Fruit fly (Drosophila melanogaster) whole organism, adult: ENCODE results near the gene LManIII.

Experiments used
- CG11617 ChIP-seq: fragments of 200-800 bp; sonication (Bioruptor generic); optimal IDR thresholded peaks from 2 replicates; lab custom pipeline; 2017; ENCODE audit warnings: mild to moderate bottlenecking, missing biosample characterization, missing genetic modification reagents, missing genetic modification characterization
- CG12768 ChIP-seq: fragments of 200-800 bp; sonication (Bioruptor generic); optimal IDR thresholded peaks from 2 replicates; lab custom pipeline; 2017; ENCODE audit warnings: missing biosample characterization, missing genetic modification characterization, mild to moderate bottlenecking, moderate library complexity, missing genetic modification reagents
- CG14711 ChIP-seq: fragments of 200-800 bp; sonication (Bioruptor generic); optimal IDR thresholded peaks from 2 replicates; lab custom pipeline; 2018; ENCODE audit warnings: missing biosample characterization, mild to moderate bottlenecking, missing genetic modification characterization, moderate library complexity
- CG1620 ChIP-seq: fragments of 200-800 bp; sonication (Bioruptor generic); optimal IDR thresholded peaks from 2 replicates; lab custom pipeline; 2016; ENCODE audit warnings: missing biosample characterization, missing genetic modification characterization
- CG33017 ChIP-seq: fragments of 200-800 bp; sonication (Bioruptor generic); optimal IDR thresholded peaks from 2 replicates; lab custom pipeline; 2018; ENCODE audit warnings: missing biosample characterization, mild to moderate bottlenecking, missing genetic modification characterization, moderate library complexity
- CG5204 ChIP-seq: fragments of 200-800 bp; sonication (Bioruptor generic); optimal IDR thresholded peaks from 2 replicates; lab custom pipeline; 2016; ENCODE audit warnings: missing biosample characterization, missing genetic modification characterization
- CG7045 ChIP-seq: fragments of 200-800 bp; sonication (Bioruptor generic); optimal IDR thresholded peaks from 2 replicates; lab custom pipeline; 2017; ENCODE audit warnings: missing biosample characterization, mild to moderate bottlenecking, missing genetic modification characterization
- CG7101 ChIP-seq: fragments of 200-800 bp; sonication (Bioruptor generic); optimal IDR thresholded peaks from 2 replicates; lab custom pipeline; 2018; ENCODE audit warnings: missing biosample characterization, mild to moderate bottlenecking, missing genetic modification characterization, moderate library complexity
- Clk ChIP-seq: fragments of 200-800 bp; sonication (Bioruptor generic); optimal IDR thresholded peaks from 2 replicates; lab custom pipeline; 2017; ENCODE audit warnings: missing biosample characterization, missing genetic modification characterization
- Crg-1 ChIP-seq: fragments of 200-800 bp; sonication (Bioruptor generic); optimal IDR thresholded peaks from 2 replicates; lab custom pipeline; 2016; ENCODE audit warnings: missing biosample characterization, missing genetic modification characterization
- Hr96 ChIP-seq: fragments of 200-800 bp; sonication (Bioruptor generic); optimal IDR thresholded peaks from 2 replicates; lab custom pipeline; 2016; ENCODE audit warnings: missing biosample characterization, missing genetic modification characterization
- Mnt ChIP-seq: fragments of 200-800 bp; sonication (Bioruptor generic); optimal IDR thresholded peaks from 2 replicates; lab custom pipeline; 2016; ENCODE audit warnings: missing biosample characterization, mild to moderate bottlenecking, missing genetic modification characterization
- bab1 ChIP-seq: fragments of 200-800 bp; sonication (Bioruptor generic); optimal IDR thresholded peaks from 3 replicates; lab custom pipeline; 2019; ENCODE audit warnings: missing biosample characterization, mild to moderate bottlenecking, missing genetic modification characterization, moderate library complexity
- cic ChIP-seq: fragments of 200-800 bp; sonication (Bioruptor generic); optimal IDR thresholded peaks from 2 replicates; lab custom pipeline; 2017; ENCODE audit warnings: missing biosample characterization, mild to moderate bottlenecking, missing genetic modification characterization, moderate library complexity
- cnc ChIP-seq, 2 experiments: fragments of >200 bp; optimal IDR thresholded peaks; 2 replicates each; lab custom pipeline; 2017
- kay ChIP-seq: fragments of 200-800 bp; sonication (Bioruptor generic); peaks from one replicate; lab custom pipeline; 2016; ENCODE audit warnings: missing biosample characterization, missing genetic modification characterization, borderline replicate concordance
- ovo ChIP-seq: fragments of 200-800 bp; sonication (Bioruptor generic); optimal IDR thresholded peaks from 2 replicates; lab custom pipeline; 2016; ENCODE audit warnings: missing biosample characterization, missing genetic modification characterization
- pad ChIP-seq: fragments of 200-800 bp; sonication (Bioruptor generic); optimal IDR thresholded peaks from 3 replicates; lab custom pipeline; 2017; ENCODE audit warnings: missing biosample characterization, missing genetic modification characterization, mild to moderate bottlenecking, moderate library complexity, missing genetic modification reagents
- tj ChIP-seq: fragments of 200-800 bp; sonication (Bioruptor generic); optimal IDR thresholded peaks from 3 replicates; lab custom pipeline; 2017; ENCODE audit warnings: missing biosample characterization, mild to moderate bottlenecking, missing genetic modification characterization, moderate library complexity
- toe ChIP-seq: fragments of 200-800 bp; sonication (Bioruptor generic); optimal IDR thresholded peaks from 2 replicates; lab custom pipeline; 2016; ENCODE audit warnings: missing biosample characterization, missing genetic modification characterization

LManIII gene

DNA sequence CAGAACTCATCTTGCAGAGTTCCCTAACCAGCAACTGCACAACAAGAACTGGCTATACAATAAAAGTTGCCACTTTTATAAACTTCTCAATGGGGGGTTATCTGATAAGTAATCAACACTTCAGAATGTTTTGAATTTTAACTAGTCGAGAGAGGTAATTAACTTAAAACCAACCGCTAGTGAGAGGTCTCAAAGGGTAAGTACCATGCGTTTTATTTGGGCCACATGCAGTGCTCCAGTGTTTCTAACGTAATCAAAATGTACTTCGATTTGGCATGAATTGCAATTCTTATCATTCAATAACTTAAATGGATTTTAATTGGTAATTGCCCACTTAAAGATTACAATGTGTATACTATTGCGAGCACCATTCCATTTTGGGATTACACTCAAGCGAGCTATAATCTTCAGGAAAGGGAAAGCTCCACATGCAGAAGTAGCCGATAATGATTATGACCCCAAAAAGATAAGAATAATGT is at the start of gene LManIII:
LManIII (minus strand) TSS at position 51 of the 479 bp plus-strand sequence.
- TF ChIP-seq Mnt (no peak), kay (GFP tag; lab: Kevin White, UChicago) (peak; percentile 75), cic (peak; percentile 58)

DNA sequence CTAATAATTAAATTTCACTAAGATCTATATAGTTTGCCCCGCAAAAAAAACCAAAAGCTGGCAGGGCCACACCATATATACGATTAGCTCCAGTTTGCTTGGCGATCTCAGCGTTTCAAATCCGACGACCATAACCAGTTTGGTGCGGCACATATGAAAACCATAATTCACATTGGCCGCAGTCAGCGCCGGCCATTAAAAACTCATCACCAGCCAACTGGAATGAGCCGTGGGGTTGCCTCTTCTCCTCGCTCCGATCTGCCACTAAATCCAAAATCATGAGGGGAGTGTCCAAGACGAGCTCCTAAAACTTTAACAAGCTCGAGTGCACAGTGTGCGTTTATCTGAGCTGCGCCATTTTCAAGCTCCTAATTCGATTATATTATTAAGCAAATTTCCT is 48.8 kb upstream of the LManIII start:
- TF ChIP-seq pad (GFP tag; lab: Kevin White, UChicago), result no peak
- TF ChIP-seq CG12768, result no peak

DNA sequence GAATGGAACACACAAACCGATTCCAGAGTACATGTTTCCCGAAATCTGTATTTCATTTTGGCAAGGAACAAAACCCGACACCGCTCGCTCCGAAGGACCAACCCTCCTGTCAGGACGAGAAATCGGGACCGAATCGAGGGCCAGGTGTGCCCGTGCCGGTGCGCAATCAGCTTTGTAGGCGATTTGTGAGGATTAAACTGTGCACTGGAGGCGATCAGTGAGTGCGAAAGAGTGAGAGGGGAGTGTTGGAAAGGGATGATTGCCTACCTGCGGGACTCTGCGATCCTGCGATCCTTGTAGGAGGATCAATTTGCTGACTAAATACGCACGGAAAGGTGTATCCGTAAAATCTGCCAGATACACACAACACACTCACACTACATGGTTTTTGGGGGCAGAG is 41.3 kb upstream of the LManIII start:
- TF ChIP-seq bab1 (GFP tag; lab: Kevin White, UChicago) (no peak), Hr96 (no peak), CG7101 (tag; lab: Kevin White, UChicago) (no peak), CG14711 (no peak), cic (no peak), CG11617 (GFP tag; lab: Kevin White, UChicago) (no peak), Clk (GFP tag; lab: Kevin White, UChicago) (no peak), pad (GFP tag; lab: Kevin White, UChicago) (no peak), CG5204 (GFP tag; lab: Kevin White, UChicago) (no peak), CG1620 (GFP tag; lab: Kevin White, UChicago) (no peak), CG12768 (no peak), Mnt (no peak), tj (GFP tag; lab: Kevin White, UChicago) (no peak), cnc (optimal IDR thresholded peaks at IDR 0.05; lab: Kevin White, UChicago) (no peak), Crg-1 (GFP tag; lab: Kevin White, UChicago) (no peak), CG7045 (GFP tag; lab: Kevin White, UChicago) (no peak), toe (GFP tag; lab: Kevin White, UChicago) (no peak), ovo (no peak)

DNA sequence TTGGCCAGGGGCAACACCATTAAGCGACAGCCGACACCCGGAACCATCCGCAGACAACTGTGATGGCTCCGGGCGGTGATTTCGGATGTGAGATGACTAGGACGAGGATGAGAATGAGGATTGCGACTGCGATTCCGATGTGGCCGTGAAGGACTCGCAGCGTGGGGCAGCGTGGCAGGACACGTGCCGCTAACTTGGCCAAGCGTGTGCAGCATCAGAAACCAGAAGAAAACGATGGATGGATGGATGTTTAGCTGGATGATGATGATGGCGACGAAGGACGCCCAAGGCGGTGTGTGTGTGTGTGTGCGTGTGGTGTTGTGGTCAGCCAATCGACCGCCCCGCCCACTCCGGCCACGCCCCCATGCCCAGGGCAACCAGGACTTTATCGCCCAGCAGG is 35.6 kb upstream of the LManIII start:
- no peak for TF ChIP-seq CG7101 (tag; lab: Kevin White, UChicago)
- TF ChIP-seq CG14711, result no peak
- TF ChIP-seq bab1 (GFP tag; lab: Kevin White, UChicago), result no peak
- no peak for TF ChIP-seq Crg-1 (GFP tag; lab: Kevin White, UChicago)

DNA sequence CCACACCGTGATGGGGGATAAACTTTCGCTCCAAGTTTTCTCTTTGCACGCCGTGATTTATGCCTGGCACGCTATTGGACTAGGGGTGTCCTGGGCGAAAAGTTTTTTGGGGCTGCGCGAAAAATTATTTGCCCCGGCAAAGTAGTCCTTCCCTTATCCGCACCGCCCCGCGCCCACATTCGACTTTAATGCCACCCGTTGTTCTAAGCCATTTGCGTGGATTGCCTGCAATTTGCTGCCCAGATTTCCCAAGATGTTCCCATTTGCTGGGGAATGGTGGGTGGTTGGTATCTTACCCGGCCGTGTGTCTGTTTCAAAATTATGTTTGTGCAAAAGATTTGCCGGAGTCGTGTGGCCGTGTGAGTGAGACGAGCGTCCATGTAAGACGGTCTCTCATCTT is 30.5 kb upstream of the LManIII start:
- TF ChIP-seq CG12768, result no peak
- no peak for TF ChIP-seq CG7045 (GFP tag; lab: Kevin White, UChicago)
- TF ChIP-seq Crg-1 (GFP tag; lab: Kevin White, UChicago), result no peak

DNA sequence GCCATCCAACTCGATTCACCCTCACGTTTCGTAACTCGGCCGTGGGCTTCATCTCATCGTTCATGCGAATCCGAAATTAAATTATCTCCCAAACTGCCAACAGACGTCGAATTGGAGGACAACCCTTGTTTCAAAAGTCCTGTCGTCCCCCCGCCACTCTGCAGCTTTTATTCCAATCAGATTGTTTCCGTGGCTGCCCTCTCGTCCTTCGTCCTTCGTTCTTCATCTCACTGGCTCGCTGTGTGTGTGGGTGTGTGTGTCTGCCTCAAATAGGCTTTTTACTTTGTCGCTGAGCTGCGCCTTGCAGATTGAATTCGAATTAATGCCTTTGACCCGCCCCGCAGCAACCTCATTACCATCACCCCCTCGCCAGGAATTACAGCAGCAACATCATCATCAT is 25.6 kb upstream of the LManIII start:
- TF ChIP-seq bab1 (GFP tag; lab: Kevin White, UChicago) (no peak), Clk (GFP tag; lab: Kevin White, UChicago) (no peak)

DNA sequence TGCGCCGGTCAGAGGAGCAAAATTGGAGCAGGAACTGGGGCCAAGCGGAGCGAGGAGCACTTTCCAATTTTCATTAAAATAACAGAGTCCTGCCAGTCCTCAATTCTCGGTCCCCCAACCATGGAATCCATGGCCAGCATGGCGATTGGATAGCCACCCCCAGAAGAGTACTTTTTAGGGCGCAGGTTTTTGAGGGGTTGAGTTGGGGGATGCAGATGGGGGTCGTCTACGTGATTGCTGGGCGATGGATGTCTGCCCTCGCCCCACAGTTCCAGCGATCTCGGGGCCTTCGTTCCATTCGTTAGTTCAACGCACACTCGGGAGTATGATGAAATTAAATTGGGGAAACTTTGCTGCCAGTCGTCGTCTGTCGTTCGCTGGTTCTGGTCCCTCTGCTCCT is 23.2 kb upstream of the LManIII start:
- TF ChIP-seq Clk (GFP tag; lab: Kevin White, UChicago), result no peak
- TF ChIP-seq CG11617 (GFP tag; lab: Kevin White, UChicago), result no peak
- TF ChIP-seq pad (GFP tag; lab: Kevin White, UChicago), result no peak
- no peak for TF ChIP-seq Mnt
- TF ChIP-seq tj (GFP tag; lab: Kevin White, UChicago), result no peak
- TF ChIP-seq CG14711, result no peak
- TF ChIP-seq Hr96, result no peak
- TF ChIP-seq CG12768, result no peak
- TF ChIP-seq CG7045 (GFP tag; lab: Kevin White, UChicago), result no peak
- TF ChIP-seq Crg-1 (GFP tag; lab: Kevin White, UChicago), result no peak
- no peak for TF ChIP-seq cic
- no peak for TF ChIP-seq CG5204 (GFP tag; lab: Kevin White, UChicago)
- TF ChIP-seq CG1620 (GFP tag; lab: Kevin White, UChicago), result no peak
- no peak for TF ChIP-seq CG7101 (tag; lab: Kevin White, UChicago)
- TF ChIP-seq toe (GFP tag; lab: Kevin White, UChicago), result no peak
- no peak for TF ChIP-seq kay (GFP tag; lab: Kevin White, UChicago)
- TF ChIP-seq ovo, result no peak
- TF ChIP-seq cnc (optimal IDR thresholded peaks at IDR 0.05; lab: Kevin White, UChicago), result no peak
- no peak for TF ChIP-seq bab1 (GFP tag; lab: Kevin White, UChicago)

DNA sequence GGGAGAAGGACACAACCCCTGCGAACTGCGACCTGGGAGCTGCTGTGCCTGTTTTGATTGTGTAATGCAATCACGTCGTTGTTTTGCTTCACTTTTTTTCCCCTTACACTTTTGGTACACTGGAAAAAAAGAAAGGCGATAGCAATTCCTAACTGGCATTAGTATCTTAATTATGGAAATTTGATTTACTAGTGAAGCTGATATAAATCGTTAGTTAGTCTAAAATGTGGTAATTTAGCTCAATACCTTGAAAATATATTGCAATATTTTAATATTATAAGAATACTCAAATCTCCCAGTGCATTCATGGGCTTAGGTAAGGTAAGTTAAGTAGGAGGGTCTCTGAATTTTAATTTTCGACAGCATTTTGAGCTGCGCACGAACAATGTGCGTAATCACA is 19.1 kb upstream of the LManIII start:
- TF ChIP-seq CG7101 (tag; lab: Kevin White, UChicago) (no peak), Mnt (no peak), cic (no peak), Crg-1 (GFP tag; lab: Kevin White, UChicago) (no peak), tj (GFP tag; lab: Kevin White, UChicago) (no peak), toe (GFP tag; lab: Kevin White, UChicago) (no peak), CG5204 (GFP tag; lab: Kevin White, UChicago) (no peak), ovo (no peak), CG12768 (no peak), CG33017 (tag; lab: Kevin White, UChicago) (no peak), kay (GFP tag; lab: Kevin White, UChicago) (no peak), Clk (GFP tag; lab: Kevin White, UChicago) (no peak), bab1 (GFP tag; lab: Kevin White, UChicago) (no peak), CG7045 (GFP tag; lab: Kevin White, UChicago) (no peak), Hr96 (no peak), CG11617 (GFP tag; lab: Kevin White, UChicago) (no peak), pad (GFP tag; lab: Kevin White, UChicago) (no peak)
